Worm (Caenorhabditis elegans) whole organism, L4 larva: ENCODE results near the gene tiar-2.

Experiments
- D1046.2 ChIP-seq: fragments of 200-800 bp; sonication (Bioruptor generic); IDR thresholded peaks from 2 replicates; pipeline ENCODE4 v1.3.6; 2022; ENCODE audit warnings: missing genetic modification characterization, missing compliant biosample characterization
- F26F4.8 ChIP-seq: fragments of 200-800 bp; sonication (Bioruptor generic); conservative IDR thresholded peaks from 2 replicates; pipeline ENCODE4 v1.3.6; 2022; ENCODE audit warnings: missing genetic modification characterization, missing compliant biosample characterization
- F44E2.7 ChIP-seq: fragments of 200-800 bp; sonication (Bioruptor generic); IDR thresholded peaks from 2 replicates; pipeline ENCODE4 v2.1.2; 2022; ENCODE audit warnings: missing genetic modification characterization, missing compliant biosample characterization
- F49E8.2 ChIP-seq: sonication (generic microtip); optimal IDR thresholded peaks from 2 replicates; lab custom pipeline; 2016; ENCODE audit warnings: missing compliant biosample characterization, mild to moderate bottlenecking, missing genetic modification characterization, borderline replicate concordance
- R02D3.7 ChIP-seq: fragments of 150-350 bp; sonication (generic microtip); optimal IDR thresholded peaks from 3 replicates; lab custom pipeline; 2014; ENCODE audit warnings: missing biosample characterization, missing genetic modification characterization
- T20F7.1 ChIP-seq: fragments of 200-800 bp; sonication (Bioruptor generic); optimal IDR thresholded peaks from 2 replicates; lab custom pipeline; 2018; ENCODE audit warnings: mild to moderate bottlenecking, missing genetic modification characterization, missing compliant biosample characterization
- T26A8.4 ChIP-seq: fragments of 200-800 bp; sonication (Bioruptor generic); IDR thresholded peaks from 2 replicates; pipeline ENCODE4 v1.3.6; 2022; ENCODE audit warnings: missing genetic modification characterization, missing compliant biosample characterization
- Y48G9A.11 ChIP-seq: fragments of 200-800 bp; sonication (Bioruptor generic); IDR thresholded peaks from 2 replicates; pipeline ENCODE4 v1.3.6; 2022; ENCODE audit warnings: missing genetic modification reagents, missing genetic modification characterization, missing compliant biosample characterization
- Y5F2A.4 ChIP-seq: fragments of 200-800 bp; sonication (Bioruptor generic); optimal IDR thresholded peaks from 2 replicates; lab custom pipeline; 2018; ENCODE audit warnings: mild to moderate bottlenecking, missing genetic modification characterization, missing compliant biosample characterization
- Y75B8A.6 ChIP-seq: fragments of 200-800 bp; sonication (Bioruptor generic); IDR thresholded peaks from 2 replicates; pipeline ENCODE4 v1.3.6; 2022; ENCODE audit warnings: missing genetic modification reagents, missing genetic modification characterization, missing compliant biosample characterization
- ZK337.2 ChIP-seq: fragments of 200-800 bp; sonication (Bioruptor generic); IDR thresholded peaks from 2 replicates; pipeline ENCODE4 v1.3.6; 2022; ENCODE audit warnings: missing genetic modification reagents, missing genetic modification characterization, missing compliant biosample characterization
- aha-1 ChIP-seq: fragments of 150-350 bp; peaks from one replicate; lab custom pipeline; 2014; ENCODE audit warnings: missing biosample characterization, missing genetic modification characterization
- attf-4 ChIP-seq: sonication (generic microtip); optimal IDR thresholded peaks from 3 replicates; lab custom pipeline; 2017; ENCODE audit warnings: missing biosample characterization, missing genetic modification characterization
- ceh-28 ChIP-seq: fragments of 150-350 bp; optimal IDR thresholded peaks from 2 replicates; lab custom pipeline; 2014; ENCODE audit warnings: missing biosample characterization, missing genetic modification reagents, missing genetic modification characterization
- daf-16 ChIP-seq, 3 experiments: sonication (generic microtip); optimal IDR thresholded peaks; 2 replicates each; lab custom pipeline; 2016 to 2017; ENCODE audit warnings: missing genetic modification characterization in 3 of 3, missing genetic modification reagents in 3 of 3, mild to moderate bottlenecking in 2 of 3, missing compliant biosample characterization in 2 of 3, missing biosample characterization in 1 of 3, moderate library complexity in 1 of 3
- dmd-9 ChIP-seq: fragments of 200-800 bp; sonication (Bioruptor generic); IDR thresholded peaks from 2 replicates; pipeline ENCODE4 v1.3.6; 2022; ENCODE audit warnings: missing genetic modification reagents, missing genetic modification characterization, missing compliant biosample characterization
- egl-43 ChIP-seq: fragments of 200-800 bp; sonication (Bioruptor generic); IDR thresholded peaks from 2 replicates; pipeline ENCODE4 v1.3.6; 2022; ENCODE audit warnings: missing genetic modification reagents, missing genetic modification characterization, missing compliant biosample characterization
- fos-1 ChIP-seq: fragments of 150-350 bp; optimal IDR thresholded peaks from 2 replicates; lab custom pipeline; 2014; ENCODE audit warnings: missing biosample characterization, missing genetic modification characterization
- gei-8 ChIP-seq: fragments of 200-800 bp; sonication (Bioruptor generic); optimal IDR thresholded peaks from 2 replicates; lab custom pipeline; 2018; ENCODE audit warnings: mild to moderate bottlenecking, missing genetic modification characterization, missing compliant biosample characterization
- hlh-30 ChIP-seq: sonication (generic microtip); optimal IDR thresholded peaks from 2 replicates; lab custom pipeline; 2017; ENCODE audit warnings: antibody characterized with exemption, mild to moderate bottlenecking, missing genetic modification characterization, missing compliant biosample characterization; ENCODE audit not compliant: insufficient read depth
- hmg-1.1 ChIP-seq: fragments of 200-800 bp; sonication (Bioruptor generic); IDR thresholded peaks from 2 replicates; pipeline ENCODE4 v1.3.6; 2022; ENCODE audit warnings: missing genetic modification reagents, missing genetic modification characterization, missing compliant biosample characterization
- jun-1 ChIP-seq: fragments of 150-350 bp; optimal IDR thresholded peaks from 2 replicates; lab custom pipeline; 2014; ENCODE audit warnings: missing biosample characterization, missing genetic modification reagents, missing genetic modification characterization
- lim-7 ChIP-seq: fragments of 200-800 bp; sonication (Bioruptor generic); IDR thresholded peaks from 2 replicates; pipeline ENCODE4 v1.3.6; 2022; ENCODE audit warnings: missing genetic modification characterization, missing compliant biosample characterization
- lin-29 ChIP-seq: fragments of 200-800 bp; sonication (Bioruptor generic); IDR thresholded peaks from 2 replicates; pipeline ENCODE4 v1.3.6; 2022; ENCODE audit warnings: missing genetic modification reagents, missing genetic modification characterization, missing compliant biosample characterization
- lin-38 ChIP-seq: fragments of 200-800 bp; sonication (Bioruptor generic); IDR thresholded peaks from 2 replicates; pipeline ENCODE4 v1.3.6; 2022; ENCODE audit warnings: missing genetic modification reagents, missing genetic modification characterization, missing compliant biosample characterization
- lin-39 ChIP-seq: fragments of 150-350 bp; optimal IDR thresholded peaks from 2 replicates; lab custom pipeline; 2014; ENCODE audit warnings: missing biosample characterization, missing genetic modification reagents, missing genetic modification characterization
- madf-5 ChIP-seq, 2 experiments: fragments of 200-800 bp; sonication (Bioruptor generic); IDR thresholded peaks; 2 replicates each; pipeline ENCODE4 v1.3.6; 2022; ENCODE audit warnings: missing compliant biosample characterization in 2 of 2, missing genetic modification characterization in 2 of 2
- mdl-1 ChIP-seq, 2 experiments: fragments of 150-350 bp in 1 of 2; sonication (generic microtip) in 1 of 2; optimal IDR thresholded peaks; 2 replicates each; lab custom pipeline; 2014 to 2017; ENCODE audit warnings: missing biosample characterization in 2 of 2, missing genetic modification characterization in 2 of 2
- mep-1 ChIP-seq: fragments of 150-350 bp; sonication (generic microtip); optimal IDR thresholded peaks from 3 replicates; lab custom pipeline; 2014; ENCODE audit warnings: missing biosample characterization, missing genetic modification characterization
- mes-2 ChIP-seq: sonication (generic microtip); optimal IDR thresholded peaks from 2 replicates; lab custom pipeline; 2016; ENCODE audit warnings: missing genotype, mild to moderate bottlenecking, missing genetic modification characterization, missing compliant biosample characterization; ENCODE audit not compliant: poor library complexity, severe bottlenecking
- mxl-2 ChIP-seq: fragments of 200-800 bp; sonication (Bioruptor generic); conservative IDR thresholded peaks from 2 replicates; pipeline ENCODE4 v1.3.6; 2022; ENCODE audit warnings: missing genetic modification reagents, missing genetic modification characterization, missing compliant biosample characterization
- mxl-3 ChIP-seq: fragments of 200-800 bp; sonication (Bioruptor generic); optimal IDR thresholded peaks from 2 replicates; lab custom pipeline; 2018; ENCODE audit warnings: mild to moderate bottlenecking, missing genetic modification characterization, missing compliant biosample characterization
- nhr-10 ChIP-seq: fragments of 150-350 bp; optimal IDR thresholded peaks from 2 replicates; lab custom pipeline; 2014; ENCODE audit warnings: missing biosample characterization, missing genetic modification characterization
- nhr-237 ChIP-seq: sonication (generic microtip); optimal IDR thresholded peaks from 2 replicates; lab custom pipeline; 2017; ENCODE audit warnings: missing biosample characterization, missing genetic modification characterization
- nhr-41 ChIP-seq: fragments of 200-800 bp; sonication (Bioruptor generic); IDR thresholded peaks from 2 replicates; pipeline ENCODE4 v1.3.6; 2022; ENCODE audit warnings: missing genetic modification reagents, missing genetic modification characterization, missing compliant biosample characterization
- nhr-42 ChIP-seq: fragments of 200-800 bp; sonication (Bioruptor generic); IDR thresholded peaks from 2 replicates; pipeline ENCODE4 v1.3.6; 2022; ENCODE audit warnings: missing genetic modification characterization, missing compliant biosample characterization
- nhr-48 ChIP-seq: sonication (generic microtip); optimal IDR thresholded peaks from 2 replicates; lab custom pipeline; 2016; ENCODE audit warnings: mild to moderate bottlenecking, missing genetic modification characterization, missing compliant biosample characterization
- php-3 ChIP-seq: fragments of 200-800 bp; sonication (Bioruptor generic); IDR thresholded peaks from 2 replicates; pipeline ENCODE4 v1.3.6; 2022; ENCODE audit warnings: missing genetic modification reagents, missing genetic modification characterization, missing compliant biosample characterization
- saeg-2 ChIP-seq: fragments of 200-800 bp; sonication (Bioruptor generic); IDR thresholded peaks from 2 replicates; pipeline ENCODE4 v1.3.6; 2022; ENCODE audit warnings: missing genetic modification reagents, missing genetic modification characterization, missing compliant biosample characterization
- sdz-12 ChIP-seq: fragments of 200-800 bp; sonication (Bioruptor generic); optimal IDR thresholded peaks from 2 replicates; lab custom pipeline; 2018; ENCODE audit warnings: mild to moderate bottlenecking, missing genetic modification characterization, missing compliant biosample characterization
- set-16 ChIP-seq: fragments of 200-800 bp; sonication (Bioruptor generic); IDR thresholded peaks from 2 replicates; pipeline ENCODE4 v1.3.6; 2022; ENCODE audit warnings: missing genetic modification reagents, missing genetic modification characterization, missing compliant biosample characterization
- snpc-1.2 ChIP-seq: fragments of 200-800 bp; sonication (Bioruptor generic); IDR thresholded peaks from 2 replicates; pipeline ENCODE4 v1.3.6; 2022; ENCODE audit warnings: missing genetic modification reagents, missing genetic modification characterization, missing compliant biosample characterization
- zfp-3 ChIP-seq: fragments of 200-800 bp; sonication (Bioruptor generic); conservative IDR thresholded peaks from 2 replicates; pipeline ENCODE4 v1.3.6; 2022; ENCODE audit warnings: missing genetic modification reagents, missing genetic modification characterization, missing compliant biosample characterization

Gene tiar-2

DNA sequence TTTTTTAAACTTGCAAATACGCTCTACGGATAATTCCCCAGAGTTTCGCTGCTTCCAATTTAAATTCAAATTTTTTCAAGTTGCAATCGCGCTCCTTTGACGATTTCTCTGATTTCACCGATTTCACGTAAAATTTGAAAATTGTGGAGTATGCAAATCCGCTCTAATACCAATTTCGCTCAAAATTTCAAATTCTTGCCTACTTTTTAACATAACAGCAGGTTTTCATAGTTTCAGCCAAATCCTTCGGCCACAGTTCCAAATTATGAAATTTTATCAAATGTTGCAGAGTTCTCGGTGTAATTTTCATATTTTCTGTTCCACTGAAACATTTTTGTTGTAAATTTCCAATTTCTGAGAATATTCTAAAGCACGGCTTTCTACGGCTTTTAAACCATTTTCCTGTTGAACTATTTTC is 19.4 kb downstream of the tiar-2 start, which contains the start of gene alkb-7 (continued):
- TF ChIP-seq mes-2 (tag; lab: Kevin White, UChicago): no peak
- TF ChIP-seq ZK337.2 (GFP tag; lab: Robert Waterston, UW): no peak
- TF ChIP-seq mxl-3 (GFP tag; lab: Kevin White, UChicago): no peak
- no peak for TF ChIP-seq nhr-237 (tag; lab: Kevin White, UChicago)

DNA sequence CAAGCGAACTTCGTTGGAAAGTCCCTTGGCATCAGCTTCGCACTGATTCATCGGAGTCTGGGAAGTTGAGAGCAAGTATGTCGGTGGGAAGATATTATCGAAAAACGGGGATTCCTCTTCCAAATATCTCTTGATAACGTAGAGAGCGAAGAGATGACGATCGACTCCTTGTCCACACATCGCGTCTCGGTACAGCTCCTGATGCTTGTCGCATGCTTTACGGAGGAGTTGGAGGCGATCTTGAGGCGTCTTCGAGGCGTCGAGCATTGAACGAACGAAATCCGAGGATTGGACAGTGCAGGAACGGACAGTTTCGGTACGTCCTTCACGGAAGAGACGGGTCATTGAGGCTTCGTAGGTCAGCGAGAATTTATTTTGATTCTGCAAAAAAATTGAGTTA is 21.0 kb downstream of the tiar-2 start:
- TF ChIP-seq T26A8.4 (GFP tag; lab: Robert Waterston, UW) (peak; percentile 35; the same call in 1 of the 2 replicates), nhr-48 (tag; lab: Kevin White, UChicago) (no peak), aha-1 (peak; percentile 12), egl-43 (peak; percentile 27; the same call in 1 of the 2 replicates)

DNA sequence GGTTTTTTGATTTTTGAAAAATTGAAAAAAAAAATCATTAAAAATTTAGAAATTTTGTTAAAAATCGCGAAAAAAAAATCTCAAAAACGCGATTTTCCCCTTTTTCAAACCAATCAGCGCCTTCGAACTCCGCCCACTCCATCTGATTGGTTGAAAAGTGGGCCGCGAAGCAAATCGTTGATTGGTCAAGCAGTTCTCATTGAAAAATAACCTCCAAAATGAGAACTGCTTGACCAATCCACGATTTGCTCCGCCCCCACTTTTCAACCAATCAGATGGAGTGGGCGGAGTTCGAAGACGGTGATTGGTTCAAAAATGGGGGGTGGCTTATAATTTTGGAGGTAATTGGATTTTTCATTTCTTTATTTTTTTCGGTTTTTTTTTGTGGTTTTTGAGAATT is 21.9 kb downstream of the tiar-2 start:
- TF ChIP-seq attf-4 (tag; lab: Kevin White, UChicago): no peak
- no peak for TF ChIP-seq hmg-1.1 (GFP tag; lab: Robert Waterston, UW)
- TF ChIP-seq hlh-30 (tag; lab: Kevin White, UChicago): no peak
- no peak for TF ChIP-seq jun-1 (tag; lab: Kevin White, UChicago)
- no peak for TF ChIP-seq set-16 (GFP tag; lab: Robert Waterston, UW)
- no peak for TF ChIP-seq T26A8.4 (GFP tag; lab: Robert Waterston, UW)
- no peak for TF ChIP-seq nhr-41
- no peak for TF ChIP-seq saeg-2 (GFP tag; lab: Robert Waterston, UW)
- TF ChIP-seq mdl-1 (tag; optimal IDR thresholded peaks at IDR 0.05; lab: Kevin White, UChicago): no peak
- TF ChIP-seq F26F4.8 (GFP tag; lab: Robert Waterston, UW): no peak
- TF ChIP-seq egl-43: no peak
- TF ChIP-seq T20F7.1 (GFP tag; lab: Kevin White, UChicago): no peak
- TF ChIP-seq F44E2.7: no peak
- no peak for TF ChIP-seq mxl-2 (GFP tag; lab: Robert Waterston, UW)
- TF ChIP-seq madf-5 (GFP tag; IDR thresholded peaks at IDR 0.05; lab: Robert Waterston, UW): no peak
- no peak for TF ChIP-seq F49E8.2 (tag; lab: Kevin White, UChicago)
- TF ChIP-seq nhr-10 (tag; lab: Kevin White, UChicago): no peak

DNA sequence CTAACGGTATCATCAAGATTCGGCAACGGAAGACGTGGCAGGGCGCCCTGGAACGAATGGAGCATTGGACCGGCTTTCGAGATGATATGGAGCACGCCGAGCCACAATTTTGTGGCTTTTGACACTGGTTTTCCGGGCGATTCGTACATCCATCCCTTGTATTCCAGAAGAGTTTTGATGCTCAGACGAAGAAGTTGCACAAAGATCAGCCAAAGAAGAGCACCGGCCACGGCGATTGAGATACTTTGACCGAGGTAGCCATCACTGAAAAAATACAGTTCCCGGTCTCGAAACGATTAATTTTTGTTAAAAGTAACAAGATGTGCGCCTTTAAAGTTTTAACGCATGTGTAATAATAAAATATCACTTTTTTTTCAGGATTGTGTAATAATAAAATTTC is 26.7 kb downstream of the tiar-2 start:
- peak; percentile 66 for TF ChIP-seq lim-7 (GFP tag; lab: Robert Waterston, UW)
- peak; percentile 18 for TF ChIP-seq Y5F2A.4
- no peak for TF ChIP-seq fos-1 (tag; lab: Kevin White, UChicago)
- peak; percentile 58; the same call in 1 of the 2 replicates for TF ChIP-seq Y75B8A.6
- TF ChIP-seq mep-1: peak; percentile 29
- peak; percentile 41 for TF ChIP-seq lin-38 (GFP tag; lab: Robert Waterston, UW)
- 0 out of 4 replicates have a peak, but pooled peaks have one; percentile 20 to 60 for TF ChIP-seq madf-5 (GFP tag; IDR thresholded peaks at IDR 0.05; lab: Robert Waterston, UW)
- no peak for TF ChIP-seq nhr-237 (tag; lab: Kevin White, UChicago)
- peak; percentile 71; the same call in 1 of the 2 replicates for TF ChIP-seq T26A8.4 (GFP tag; lab: Robert Waterston, UW)
- TF ChIP-seq snpc-1.2 (GFP tag; lab: Robert Waterston, UW): peak; percentile 55; the same call in 1 of the 2 replicates
- TF ChIP-seq nhr-42: no peak
- TF ChIP-seq D1046.2: peak; percentile 49; the same call in 1 of the 2 replicates
- peak; percentile 56; the same call in 1 of the 2 replicates for TF ChIP-seq php-3 (GFP tag; lab: Robert Waterston, UW)
- peak; percentile 55 for TF ChIP-seq Y48G9A.11
- 0 out of 2 replicates have a peak, but pooled peaks have one; percentile 23 for TF ChIP-seq dmd-9 (GFP tag; lab: Robert Waterston, UW)
- no peak for TF ChIP-seq ceh-28 (tag; lab: Kevin White, UChicago)
- TF ChIP-seq saeg-2 (GFP tag; lab: Robert Waterston, UW): 0 out of 2 replicates have a peak, but pooled peaks have one; percentile 31
- 0 out of 2 replicates have a peak, but pooled peaks have one; percentile 11 for TF ChIP-seq set-16 (GFP tag; lab: Robert Waterston, UW)
- peak; percentile 32; the same call in 1 of the 2 replicates for TF ChIP-seq zfp-3 (GFP tag; lab: Robert Waterston, UW)
- TF ChIP-seq lin-29 (GFP tag; lab: Robert Waterston, UW): 0 out of 2 replicates have a peak, but pooled peaks have one; percentile 35
- TF ChIP-seq R02D3.7 (tag; lab: Kevin White, UChicago): no peak
- no peak for TF ChIP-seq lin-39 (tag; lab: Kevin White, UChicago)
- 0 out of 2 replicates have a peak, but pooled peaks have one; percentile 23 for TF ChIP-seq F26F4.8 (GFP tag; lab: Robert Waterston, UW)
- no peak for TF ChIP-seq daf-16 (GFP tag; optimal IDR thresholded peaks at IDR 0.05; lab: Kevin White, UChicago)
- no peak for TF ChIP-seq daf-16 (tag; optimal IDR thresholded peaks at IDR 0.05; lab: Kevin White, UChicago)
- peak; percentile 87 for TF ChIP-seq aha-1
- TF ChIP-seq gei-8 (GFP tag; lab: Kevin White, UChicago): no peak
- no peak for TF ChIP-seq nhr-48 (tag; lab: Kevin White, UChicago)
- TF ChIP-seq sdz-12 (GFP tag; lab: Kevin White, UChicago): peak; percentile 77
